Worm (Caenorhabditis elegans) whole organism, late embryonic: Measurements from ENCODE around the gene pho-13.
A peak's percentile ranks its signal among the peaks of the same experiment; 100 is the strongest.

ENCODE experiments used
- C08G9.2 ChIP-seq: sonication (generic microtip); optimal IDR thresholded peaks from 2 replicates; lab custom pipeline; 2016; ENCODE audit warnings: mild to moderate bottlenecking, missing genetic modification characterization, moderate library complexity, missing compliant biosample characterization
- K02D7.2 ChIP-seq: sonication (generic microtip); optimal IDR thresholded peaks from 2 replicates; lab custom pipeline; 2017; ENCODE audit warnings: mild to moderate bottlenecking, missing genetic modification characterization, missing compliant biosample characterization
- T23F11.4 ChIP-seq: fragments of 200-800 bp; sonication (Bioruptor generic); optimal IDR thresholded peaks from 2 replicates; lab custom pipeline; 2018; ENCODE audit warnings: mild to moderate bottlenecking, missing genetic modification characterization, missing compliant biosample characterization
- Y22D7AL.16 ChIP-seq: sonication (generic microtip); optimal IDR thresholded peaks from 2 replicates; lab custom pipeline; 2016; ENCODE audit warnings: missing genetic modification characterization, missing compliant biosample characterization
- ahr-1 ChIP-seq: sonication (generic microtip); optimal IDR thresholded peaks from 2 replicates; lab custom pipeline; 2016; ENCODE audit warnings: missing genetic modification characterization, missing compliant biosample characterization
- ceh-14 ChIP-seq: sonication (generic microtip); optimal IDR thresholded peaks from 2 replicates; lab custom pipeline; 2016; ENCODE audit warnings: missing genotype, missing genetic modification characterization, missing compliant biosample characterization
- ceh-19 ChIP-seq: fragments of 200-800 bp; sonication (Bioruptor generic); optimal IDR thresholded peaks from 2 replicates; lab custom pipeline; 2018; ENCODE audit warnings: mild to moderate bottlenecking, missing genetic modification characterization, missing compliant biosample characterization
- ceh-31 ChIP-seq: sonication (generic microtip); optimal IDR thresholded peaks from 2 replicates; lab custom pipeline; 2016; ENCODE audit warnings: missing genetic modification characterization, missing compliant biosample characterization
- ceh-34 ChIP-seq: sonication (generic microtip); optimal IDR thresholded peaks from 2 replicates; lab custom pipeline; 2016; ENCODE audit warnings: mild to moderate bottlenecking, missing genetic modification characterization, missing compliant biosample characterization
- ceh-6 ChIP-seq: fragments of 200-800 bp; sonication (Bioruptor generic); optimal IDR thresholded peaks from 2 replicates; lab custom pipeline; 2018; ENCODE audit warnings: mild to moderate bottlenecking, missing genetic modification characterization, missing compliant biosample characterization
- ceh-9 ChIP-seq: sonication (generic microtip); optimal IDR thresholded peaks from 2 replicates; lab custom pipeline; 2016; ENCODE audit warnings: mild to moderate bottlenecking, missing genetic modification characterization, inconsistent platforms, missing compliant biosample characterization
- che-1 ChIP-seq: sonication (generic microtip); optimal IDR thresholded peaks from 2 replicates; lab custom pipeline; 2016; ENCODE audit warnings: mild to moderate bottlenecking, missing genetic modification characterization, missing compliant biosample characterization
- dmd-4 ChIP-seq: sonication (generic microtip); optimal IDR thresholded peaks from 2 replicates; lab custom pipeline; 2016; ENCODE audit warnings: borderline replicate concordance, missing genetic modification characterization, missing compliant biosample characterization
- ets-4 ChIP-seq: sonication (generic microtip); optimal IDR thresholded peaks from 2 replicates; lab custom pipeline; 2016; ENCODE audit warnings: missing genetic modification characterization, missing compliant biosample characterization
- gmeb-2 ChIP-seq: sonication (generic microtip); optimal IDR thresholded peaks from 2 replicates; lab custom pipeline; 2016; ENCODE audit warnings: missing genetic modification characterization, inconsistent platforms, missing compliant biosample characterization
- hlh-13 ChIP-seq: fragments of 200-800 bp; sonication (Bioruptor generic); optimal IDR thresholded peaks from 2 replicates; lab custom pipeline; 2018; ENCODE audit warnings: mild to moderate bottlenecking, missing genetic modification characterization, missing compliant biosample characterization
- hlh-15 ChIP-seq: sonication (generic microtip); optimal IDR thresholded peaks from 2 replicates; lab custom pipeline; 2016; ENCODE audit warnings: missing genetic modification characterization, missing compliant biosample characterization
- hlh-30 ChIP-seq: sonication (generic microtip); optimal IDR thresholded peaks from 2 replicates; lab custom pipeline; 2017; ENCODE audit warnings: antibody characterized with exemption, missing genetic modification characterization, missing compliant biosample characterization; ENCODE audit not compliant: insufficient read depth
- lin-11 ChIP-seq: fragments of 200-800 bp; sonication (Bioruptor generic); optimal IDR thresholded peaks from 2 replicates; lab custom pipeline; 2018; ENCODE audit warnings: mild to moderate bottlenecking, missing genetic modification characterization, missing compliant biosample characterization
- madf-2 ChIP-seq: sonication (generic microtip); optimal IDR thresholded peaks from 2 replicates; lab custom pipeline; 2017; ENCODE audit warnings: missing genetic modification characterization, missing compliant biosample characterization
- nfya-1 ChIP-seq: sonication (generic microtip); optimal IDR thresholded peaks from 2 replicates; lab custom pipeline; 2017; ENCODE audit warnings: missing genetic modification characterization, mild to moderate bottlenecking, missing compliant biosample characterization, antibody characterized with exemption, moderate library complexity
- odd-2 ChIP-seq: sonication (generic microtip); optimal IDR thresholded peaks from 2 replicates; lab custom pipeline; 2017; ENCODE audit warnings: antibody characterized with exemption, mild to moderate bottlenecking, missing genetic modification characterization, missing compliant biosample characterization
- pat-9 ChIP-seq: fragments of 200-800 bp; sonication (Bioruptor generic); optimal IDR thresholded peaks from 2 replicates; lab custom pipeline; 2018; ENCODE audit warnings: mild to moderate bottlenecking, missing genetic modification characterization, moderate library complexity, missing compliant biosample characterization
- pha-2 ChIP-seq: sonication (generic microtip); optimal IDR thresholded peaks from 2 replicates; lab custom pipeline; 2017; ENCODE audit warnings: mild to moderate bottlenecking, missing genetic modification characterization, missing compliant biosample characterization
- pros-1 ChIP-seq: fragments of 150-350 bp; optimal IDR thresholded peaks from 2 replicates; lab custom pipeline; 2014; ENCODE audit warnings: missing biosample characterization, missing genetic modification reagents, missing genetic modification characterization
- ref-2 ChIP-seq: sonication (generic microtip); optimal IDR thresholded peaks from 2 replicates; lab custom pipeline; 2016; ENCODE audit warnings: missing genetic modification characterization, missing compliant biosample characterization
- sox-4 ChIP-seq: sonication (generic microtip); optimal IDR thresholded peaks from 2 replicates; lab custom pipeline; 2017; ENCODE audit warnings: mild to moderate bottlenecking, missing genetic modification characterization, inconsistent platforms, missing compliant biosample characterization
- syd-9 ChIP-seq: sonication (generic microtip); optimal IDR thresholded peaks from 2 replicates; lab custom pipeline; 2016; ENCODE audit warnings: mild to moderate bottlenecking, missing genetic modification characterization, moderate library complexity, missing compliant biosample characterization
- unc-42 ChIP-seq: sonication (generic microtip); optimal IDR thresholded peaks from 2 replicates; lab custom pipeline; 2016; ENCODE audit warnings: missing genotype, missing genetic modification characterization, missing compliant biosample characterization
- unc-55 ChIP-seq: sonication (generic microtip); optimal IDR thresholded peaks from 2 replicates; lab custom pipeline; 2017; ENCODE audit warnings: missing biosample characterization, missing genetic modification reagents, missing genetic modification characterization
- ztf-16 ChIP-seq: sonication (generic microtip); optimal IDR thresholded peaks from 2 replicates; lab custom pipeline; 2017; ENCODE audit warnings: missing genetic modification characterization, missing compliant biosample characterization

The pho-13 gene

DNA sequence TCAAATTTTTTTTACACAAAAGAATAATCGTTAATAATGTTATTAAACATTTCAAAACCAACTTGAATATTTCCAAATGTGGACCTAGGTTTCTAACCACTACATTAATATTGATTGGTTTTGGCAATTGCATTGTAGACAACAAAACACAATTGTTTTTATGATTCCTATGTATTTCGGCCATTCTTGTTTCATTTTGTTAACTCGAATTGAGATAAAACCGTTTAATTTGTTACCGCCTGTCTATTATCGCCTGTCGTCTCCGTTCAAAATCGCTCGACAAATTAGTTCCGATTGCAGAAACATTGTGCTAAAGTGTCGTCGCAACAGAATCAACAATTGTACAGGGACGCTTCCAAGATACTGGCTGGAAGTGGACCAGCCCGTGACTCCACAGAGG lies 36.1 kb downstream of the pho-13 start, which contains the start of gene let-19:
let-19 (plus strand) TSS at position 301 of the 400 bp plus-strand sequence.
- no peak for TF ChIP-seq ceh-19 (GFP tag; lab: Kevin White, UChicago)
- TF ChIP-seq syd-9 (tag; lab: Kevin White, UChicago): no peak
- no peak for TF ChIP-seq ceh-34 (tag; lab: Kevin White, UChicago)
- no peak for TF ChIP-seq hlh-13 (GFP tag; lab: Kevin White, UChicago)

DNA sequence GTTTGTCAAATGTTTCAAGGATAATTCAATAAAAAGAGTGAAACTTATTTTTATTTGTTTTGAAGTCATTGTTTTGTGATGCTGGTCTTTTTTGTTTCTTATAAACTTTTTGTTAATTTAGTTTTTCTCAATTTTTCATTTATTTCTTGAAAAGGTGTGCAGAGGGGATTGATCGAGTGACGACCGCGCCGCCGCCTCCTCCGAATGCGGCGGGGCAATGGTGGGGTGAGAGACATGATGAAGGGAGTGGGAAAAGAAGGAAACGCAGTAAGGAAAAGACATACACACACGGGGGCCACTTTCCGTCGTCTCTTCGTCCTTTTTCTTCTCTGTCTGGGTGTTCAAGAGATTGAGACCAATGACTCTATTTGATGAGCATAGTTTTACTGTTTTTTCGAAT lies 37.4 kb downstream of the pho-13 start:
- no peak for TF ChIP-seq ets-4 (tag; lab: Kevin White, UChicago)
- TF ChIP-seq hlh-15 (tag; lab: Kevin White, UChicago): no peak
- TF ChIP-seq ceh-14 (tag; lab: Kevin White, UChicago): no peak
- TF ChIP-seq ref-2 (tag; lab: Kevin White, UChicago): peak; percentile 18
- TF ChIP-seq pat-9 (tag; lab: Kevin White, UChicago): no peak
- TF ChIP-seq madf-2 (tag; lab: Kevin White, UChicago): no peak
- no peak for TF ChIP-seq ceh-9 (tag; lab: Kevin White, UChicago)
- TF ChIP-seq ceh-31: peak; percentile 19
- peak; percentile 21 for TF ChIP-seq unc-42 (tag; lab: Kevin White, UChicago)
- peak; percentile 1 for TF ChIP-seq unc-55 (GFP tag; lab: Kevin White, UChicago)
- no peak for TF ChIP-seq lin-11
- TF ChIP-seq pha-2 (tag; lab: Kevin White, UChicago): no peak
- TF ChIP-seq ceh-6 (GFP tag; lab: Kevin White, UChicago): no peak
- peak; percentile 53 for TF ChIP-seq nfya-1 (tag; lab: Kevin White, UChicago)

DNA sequence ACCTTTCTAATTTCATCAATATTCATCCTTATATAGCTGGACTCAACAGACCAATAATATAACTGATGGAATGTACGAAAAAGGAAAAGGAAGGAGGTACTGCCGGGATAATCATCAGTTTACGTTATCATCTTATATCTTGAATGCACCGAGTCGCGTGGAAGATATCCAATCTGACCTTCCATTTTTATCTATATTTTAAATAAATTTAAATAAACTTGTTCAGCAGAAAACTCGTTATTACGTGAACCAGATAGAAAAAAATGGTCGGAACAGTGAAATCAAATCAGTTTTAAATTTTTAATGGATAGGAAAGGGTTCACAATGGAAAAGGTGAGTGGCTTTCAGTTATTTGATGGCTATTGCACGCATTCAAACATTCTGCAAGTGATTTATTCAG lies 39.9 kb downstream of the pho-13 start, which contains the start of gene pah-1:
pah-1 (minus strand) TSS at position 101 of the 400 bp plus-strand sequence.
- no peak for TF ChIP-seq pros-1 (tag; lab: Kevin White, UChicago)

DNA sequence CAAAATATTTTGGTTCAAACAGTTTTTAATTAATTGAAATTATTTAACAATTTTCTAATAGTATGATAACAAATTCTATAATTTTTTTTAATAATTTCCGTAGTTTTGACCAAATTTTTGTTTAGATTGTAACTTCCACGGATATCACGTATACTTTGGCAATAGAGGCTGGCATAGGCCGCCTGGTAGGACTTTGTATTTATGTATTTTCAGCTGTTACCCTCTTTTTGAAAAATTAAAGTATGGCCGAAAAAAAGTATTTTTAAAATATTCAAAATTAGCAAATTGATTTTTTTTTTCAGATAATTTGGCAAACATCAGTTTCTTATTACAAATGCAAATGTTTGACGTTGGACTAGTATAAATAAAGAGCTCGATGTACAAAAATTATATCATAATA lies 40.3 kb downstream of the pho-13 start, which contains the start of the genes nsph-1.1 and K08F8.15:
nsph-1.1 (plus strand) TSS at position 301 of the 400 bp plus-strand sequence.
K08F8.15 (plus strand) TSS at position 335 of the 400 bp plus-strand sequence.
- TF ChIP-seq hlh-13 (GFP tag; lab: Kevin White, UChicago): no peak
- no peak for TF ChIP-seq hlh-15 (tag; lab: Kevin White, UChicago)
- TF ChIP-seq pha-2 (tag; lab: Kevin White, UChicago): no peak
- no peak for TF ChIP-seq dmd-4 (tag; lab: Kevin White, UChicago)
- no peak for TF ChIP-seq T23F11.4 (GFP tag; lab: Kevin White, UChicago)
- TF ChIP-seq C08G9.2 (tag; lab: Kevin White, UChicago): no peak
- TF ChIP-seq che-1 (tag; lab: Kevin White, UChicago): no peak
- no peak for TF ChIP-seq ahr-1 (tag; lab: Kevin White, UChicago)
- TF ChIP-seq hlh-30 (tag; lab: Kevin White, UChicago): no peak
- no peak for TF ChIP-seq K02D7.2 (tag; lab: Kevin White, UChicago)
- TF ChIP-seq Y22D7AL.16: no peak
- TF ChIP-seq gmeb-2: no peak
- no peak for TF ChIP-seq madf-2 (tag; lab: Kevin White, UChicago)
- no peak for TF ChIP-seq ceh-6 (GFP tag; lab: Kevin White, UChicago)
- TF ChIP-seq unc-42 (tag; lab: Kevin White, UChicago): no peak
- no peak for TF ChIP-seq ets-4 (tag; lab: Kevin White, UChicago)
- TF ChIP-seq sox-4: no peak
- TF ChIP-seq ztf-16 (tag; lab: Kevin White, UChicago): no peak
- TF ChIP-seq, all 69 proteins: peak for 0

DNA sequence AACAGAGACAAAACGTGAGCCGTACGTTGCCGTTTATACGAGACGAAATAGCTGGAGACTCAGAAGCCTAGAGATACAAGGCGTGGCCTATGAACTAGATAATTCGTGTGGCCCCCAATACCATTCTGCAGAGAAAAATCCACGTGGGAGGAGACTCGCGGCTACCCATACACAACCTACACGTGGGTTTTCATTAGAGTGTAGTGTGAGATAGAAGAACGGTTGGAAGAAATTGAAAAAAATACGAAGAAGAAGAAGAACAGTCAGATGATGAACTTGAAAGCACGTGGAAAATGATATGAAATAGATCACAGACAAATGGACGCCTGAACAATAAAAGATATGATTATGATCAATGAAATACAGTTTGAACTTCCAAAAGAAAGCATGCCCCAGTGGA lies 41.7 kb downstream of the pho-13 start:
- TF ChIP-seq odd-2 (tag; lab: Kevin White, UChicago) (no peak), madf-2 (tag; lab: Kevin White, UChicago) (no peak)
- TF ChIP-seq, all 69 proteins: peak for 0
